Worm (Caenorhabditis elegans): Measurements from ENCODE around the gene srw-6.
A peak's percentile ranks its signal among the peaks of the same experiment; 100 is the strongest.

srw-6 gene

DNA sequence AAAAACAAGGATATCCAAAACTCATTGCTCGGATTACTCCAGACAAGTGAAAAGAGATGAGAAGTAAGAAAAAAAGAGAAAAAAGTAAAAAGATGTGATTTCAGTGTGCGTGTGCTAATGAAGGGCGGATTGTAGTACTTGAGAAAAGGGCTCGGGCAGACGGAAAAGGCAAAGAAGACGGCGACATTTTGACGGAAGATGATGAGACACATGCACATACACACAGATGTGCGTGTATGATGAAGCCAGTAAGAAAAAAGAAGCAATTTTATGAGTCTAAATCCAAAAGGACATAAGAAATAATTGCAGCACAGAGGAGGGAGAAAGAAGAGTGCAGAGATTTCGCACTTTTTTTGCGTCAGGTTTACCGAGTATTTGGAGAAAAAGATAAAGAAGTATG is 19.9 kb upstream of the srw-6 start:
- TF ChIP-seq C34F6.9 (tag; optimal IDR thresholded peaks at IDR 0.05) (peak; percentile 21), fos-1 (tag; optimal IDR thresholded peaks at IDR 0.05) (no peak), sma-3 (GFP tag; optimal IDR thresholded peaks at IDR 0.05) (no peak), sem-4 (tag; optimal IDR thresholded peaks at IDR 0.05) (no peak)

DNA sequence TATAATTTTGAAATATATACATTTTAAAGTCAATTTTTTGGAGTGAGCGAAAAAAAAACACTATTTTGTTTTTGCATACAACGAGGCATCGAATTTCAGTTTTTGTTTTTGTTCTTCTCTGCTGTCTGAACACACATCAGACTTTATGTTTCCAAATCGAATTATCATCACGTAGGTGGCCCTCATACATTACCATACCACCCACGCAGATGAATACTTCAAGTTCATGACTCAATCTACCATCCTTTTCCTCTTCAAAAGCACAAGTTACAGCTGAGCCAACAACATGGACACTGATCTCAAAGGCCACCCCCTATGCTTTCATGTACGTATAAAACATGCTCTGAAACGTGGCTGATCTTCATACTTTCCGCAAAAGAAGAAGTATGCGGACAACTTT is 18.7 kb upstream of the srw-6 start, which contains the start of gene R08F11.7:
Gene R08F11.7, plus strand, starts transcription at position 301 of the 400 bp plus-strand sequence.
- TF ChIP-seq nhr-6 (tag; optimal IDR thresholded peaks at IDR 0.05), result no peak
- TF ChIP-seq egl-27 (tag; optimal IDR thresholded peaks at IDR 0.05), result no peak
- TF ChIP-seq nhr-10 (tag; optimal IDR thresholded peaks at IDR 0.05), result no peak
- TF ChIP-seq zag-1 (tag; optimal IDR thresholded peaks at IDR 0.05), result no peak
- TF ChIP-seq blmp-1 (tag; optimal IDR thresholded peaks at IDR 0.05; ENCODE audit: insufficient read depth), result no peak
- no peak for TF ChIP-seq ceh-82 (tag; optimal IDR thresholded peaks at IDR 0.05)
- no peak for TF ChIP-seq unc-55 (GFP tag; optimal IDR thresholded peaks at IDR 0.05)
- TF ChIP-seq peb-1 (tag; optimal IDR thresholded peaks at IDR 0.05), result no peak
- no peak for TF ChIP-seq nhr-237 (tag; optimal IDR thresholded peaks at IDR 0.05)
- TF ChIP-seq unc-39 (tag; optimal IDR thresholded peaks at IDR 0.05), result no peak
- no peak for TF ChIP-seq ztf-1 (GFP tag; conservative IDR thresholded peaks at IDR 0.05)
- TF ChIP-seq ceh-16 (tag; optimal IDR thresholded peaks at IDR 0.05), result no peak
- no peak for TF ChIP-seq mdl-1 (tag; optimal IDR thresholded peaks at IDR 0.05)
- no peak for TF ChIP-seq snpc-4 (tag; optimal IDR thresholded peaks at IDR 0.05)
- TF ChIP-seq elt-3 (tag; optimal IDR thresholded peaks at IDR 0.05), result no peak

DNA sequence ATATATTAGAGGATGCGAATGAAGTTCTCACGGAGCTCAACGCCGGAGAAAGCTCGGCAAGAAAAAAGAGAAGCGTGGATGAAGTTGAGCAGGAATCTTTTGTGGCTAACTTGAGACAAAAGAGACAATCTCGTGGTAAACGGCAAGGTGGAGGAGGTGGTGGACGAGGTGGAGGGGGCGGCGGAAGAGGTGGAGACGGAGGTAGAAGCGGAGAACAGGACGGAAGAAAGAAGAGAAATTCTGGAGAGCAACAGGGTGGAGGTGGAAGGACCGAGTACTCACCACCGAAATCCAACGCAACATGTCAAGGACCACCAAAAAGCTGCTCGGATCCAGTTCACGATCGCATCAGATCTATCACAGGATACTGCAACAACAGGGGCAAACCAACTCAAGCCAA is 18.0 kb upstream of the srw-6 start:
- TF ChIP-seq lin-13 (GFP tag; optimal IDR thresholded peaks at IDR 0.05), result no peak
- no peak for TF ChIP-seq zag-1 (tag; optimal IDR thresholded peaks at IDR 0.05)
- no peak for TF ChIP-seq unc-55 (GFP tag; optimal IDR thresholded peaks at IDR 0.05)
- no peak for TF ChIP-seq nhr-23 (tag; optimal IDR thresholded peaks at IDR 0.05)
- TF ChIP-seq sem-4 (tag; optimal IDR thresholded peaks at IDR 0.05), result no peak

DNA sequence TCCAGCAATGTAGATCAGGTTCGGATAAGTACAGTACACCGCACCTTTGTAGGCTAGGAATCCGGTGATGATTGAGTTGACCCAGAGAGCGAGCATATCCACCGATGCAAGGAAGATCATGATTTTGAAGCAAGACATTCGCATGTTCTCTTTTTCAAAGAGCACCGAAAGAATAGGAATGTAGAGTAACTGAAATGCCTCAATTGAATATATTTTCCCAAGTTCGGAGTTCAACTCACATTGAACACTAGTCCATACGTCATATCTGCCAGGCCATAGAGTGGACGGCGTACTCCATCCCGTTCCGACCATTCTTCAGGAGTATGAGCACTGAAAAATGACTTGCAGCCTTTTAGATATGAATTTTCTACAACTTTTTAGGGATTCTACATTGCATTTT is 8.7 kb upstream of the srw-6 start:
- TF ChIP-seq sma-9 (GFP tag; optimal IDR thresholded peaks at IDR 0.05), result no peak
- TF ChIP-seq sma-9 (tag; optimal IDR thresholded peaks at IDR 0.05), result no peak
- TF ChIP-seq sma-3 (GFP tag; optimal IDR thresholded peaks at IDR 0.05), result no peak
- TF ChIP-seq nhr-21 (tag; optimal IDR thresholded peaks at IDR 0.05), result no peak
- TF ChIP-seq elt-3 (tag; optimal IDR thresholded peaks at IDR 0.05), result no peak
- TF ChIP-seq ztf-4 (tag; optimal IDR thresholded peaks at IDR 0.05), result no peak
- TF ChIP-seq nhr-77 (tag; optimal IDR thresholded peaks at IDR 0.05), result no peak
- no peak for TF ChIP-seq lin-11 (tag; optimal IDR thresholded peaks at IDR 0.05)
- no peak for TF ChIP-seq nhr-237 (tag; optimal IDR thresholded peaks at IDR 0.05)
- TF ChIP-seq snpc-4 (tag; optimal IDR thresholded peaks at IDR 0.05), result no peak
- TF ChIP-seq lin-39 (tag; optimal IDR thresholded peaks at IDR 0.05), result no peak
- no peak for TF ChIP-seq nhr-12 (tag; optimal IDR thresholded peaks at IDR 0.05)
- no peak for TF ChIP-seq nhr-11 (tag; optimal IDR thresholded peaks at IDR 0.05)
- no peak for TF ChIP-seq skn-1 (tag; optimal IDR thresholded peaks at IDR 0.05)
- no peak for TF ChIP-seq ceh-16 (tag; optimal IDR thresholded peaks at IDR 0.05)
- no peak for TF ChIP-seq crh-2 (tag; optimal IDR thresholded peaks at IDR 0.05)

DNA sequence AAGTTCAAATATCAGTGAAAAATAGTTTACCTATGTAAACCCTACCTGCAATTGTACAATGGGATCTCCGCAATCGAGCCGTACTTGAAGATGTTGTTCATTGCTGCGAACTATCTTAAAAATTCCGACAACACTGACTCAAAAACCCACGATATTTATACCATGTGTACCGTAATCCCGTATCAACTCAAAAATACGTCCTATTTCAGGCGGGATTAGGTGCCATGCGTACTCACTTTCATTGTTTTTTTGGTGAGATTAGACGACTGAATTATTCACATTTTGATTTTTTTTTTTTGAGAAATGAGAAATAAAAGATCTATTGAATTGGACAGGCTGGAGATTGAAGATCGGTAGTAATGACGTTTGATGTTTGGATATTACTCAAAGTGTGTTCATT is 8.1 kb upstream of the srw-6 start, which contains the start of gene srt-30:
Gene srt-30, minus strand, starts transcription at position 101 of the 400 bp plus-strand sequence.
- TF ChIP-seq unc-39 (tag; optimal IDR thresholded peaks at IDR 0.05) (no peak), nhr-11 (tag; optimal IDR thresholded peaks at IDR 0.05) (no peak), ztf-1 (GFP tag; conservative IDR thresholded peaks at IDR 0.05) (no peak), ama-1 (optimal IDR thresholded peaks at IDR 0.05) (no peak)

DNA sequence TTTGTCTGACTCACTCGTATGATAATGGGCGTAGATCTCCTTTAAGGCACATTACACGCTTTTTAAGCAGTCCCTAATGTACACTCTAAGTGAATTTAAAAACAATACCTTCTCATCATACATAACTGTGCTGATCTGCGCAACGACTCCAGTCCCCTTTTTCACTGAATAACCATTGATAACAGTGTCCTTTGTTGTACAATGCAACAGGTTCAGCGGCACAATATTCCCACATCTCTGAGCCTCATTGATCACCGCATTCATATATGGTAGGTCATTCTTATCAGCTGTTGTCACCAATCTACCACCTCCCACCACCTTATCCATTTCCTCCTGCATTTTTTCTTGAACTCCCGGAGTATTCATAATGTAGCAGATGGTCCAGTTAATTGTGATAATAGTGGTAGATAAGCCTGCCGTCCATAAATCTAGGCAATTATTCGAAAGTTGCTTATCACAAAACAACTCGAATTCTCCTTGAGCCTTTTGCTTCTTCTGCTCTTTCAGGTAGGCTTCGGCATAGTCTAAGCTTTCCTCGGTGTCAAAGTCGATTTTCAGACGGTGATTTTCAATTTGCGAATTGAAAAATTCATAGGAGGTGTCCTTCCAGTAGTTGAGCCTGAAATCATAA is 6.5 kb upstream of the srw-6 start:
- TF ChIP-seq nhr-11 (tag; optimal IDR thresholded peaks at IDR 0.05) (no peak), peb-1 (tag; optimal IDR thresholded peaks at IDR 0.05) (no peak), nhr-12 (tag; optimal IDR thresholded peaks at IDR 0.05) (no peak), aly-2 (tag; optimal IDR thresholded peaks at IDR 0.05) (no peak), lin-39 (tag; optimal IDR thresholded peaks at IDR 0.05) (no peak), unc-62 (GFP tag; optimal IDR thresholded peaks at IDR 0.05) (no peak), nhr-77 (tag; optimal IDR thresholded peaks at IDR 0.05) (no peak), alr-1 (tag; optimal IDR thresholded peaks at IDR 0.05) (no peak), R02D3.7 (tag; optimal IDR thresholded peaks at IDR 0.05) (no peak), F13H6.1 (tag; optimal IDR thresholded peaks at IDR 0.05) (no peak), nhr-129 (tag; optimal IDR thresholded peaks at IDR 0.05) (no peak), C34F6.9 (tag; optimal IDR thresholded peaks at IDR 0.05) (no peak), ZK546.5 (tag; optimal IDR thresholded peaks at IDR 0.05) (no peak), ceh-16 (tag; optimal IDR thresholded peaks at IDR 0.05) (no peak), blmp-1 (tag; optimal IDR thresholded peaks at IDR 0.05; ENCODE audit: insufficient read depth) (no peak), mab-5 (tag; optimal IDR thresholded peaks at IDR 0.05) (no peak), elt-1 (tag; optimal IDR thresholded peaks at IDR 0.05) (no peak), nhr-23 (tag; optimal IDR thresholded peaks at IDR 0.05) (no peak)
